Worm (Caenorhabditis elegans) whole organism, late embryonic: Measurements from ENCODE around the gene sup-35.

Experiments used
- fkh-10 ChIP-seq: fragments of 150-350 bp; optimal IDR thresholded peaks from 2 replicates; lab custom pipeline; 2014; ENCODE audit warnings: missing biosample characterization, missing genetic modification reagents, missing genetic modification characterization
- mec-3 ChIP-seq: sonication (generic microtip); optimal IDR thresholded peaks from 2 replicates; lab custom pipeline; 2016; ENCODE audit warnings: borderline replicate concordance, missing genetic modification characterization, missing compliant biosample characterization

DNA sequence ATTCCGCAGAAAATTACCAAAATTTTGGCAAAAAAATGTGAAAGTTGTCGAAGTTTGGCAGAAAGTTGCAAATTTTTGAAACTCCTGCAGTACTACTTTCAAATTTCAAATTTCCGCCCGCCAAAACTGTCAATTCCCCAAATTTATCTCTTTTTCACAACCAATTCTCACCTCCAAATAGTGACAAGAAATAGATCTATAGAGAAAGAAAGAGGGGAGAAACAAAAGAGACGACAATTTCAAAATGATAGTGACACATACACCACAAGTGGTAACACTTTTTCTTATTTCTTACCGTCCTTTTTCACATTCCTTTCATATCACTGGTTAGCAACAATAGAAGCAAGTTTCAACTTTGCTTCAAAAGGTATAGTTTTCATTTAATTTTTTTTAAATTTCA, 35.0 kb downstream of the sup-35 start:
- TF ChIP-seq mec-3 (tag; lab: Kevin White, UChicago) = no peak
- no peak for TF ChIP-seq fkh-10 (GFP tag; lab: Kevin White, UChicago)
